Worm (Caenorhabditis elegans) whole organism, L1 larva: ENCODE results near the gene str-165.

Experiments
- C04F5.9 ChIP-seq: sonication (generic microtip); optimal IDR thresholded peaks from 2 replicates; lab custom pipeline; 2016; ENCODE audit warnings: missing genetic modification characterization, missing compliant biosample characterization
- C16A3.4 ChIP-seq: fragments of 150-350 bp; optimal IDR thresholded peaks from 2 replicates; lab custom pipeline; 2014; ENCODE audit warnings: missing biosample characterization, missing genetic modification characterization
- alr-1 ChIP-seq: fragments of 200-800 bp; sonication (Bioruptor generic); optimal IDR thresholded peaks from 2 replicates; lab custom pipeline; 2018; ENCODE audit warnings: borderline replicate concordance, mild to moderate bottlenecking, missing genetic modification characterization, missing compliant biosample characterization
- blmp-1 ChIP-seq: fragments of 150-350 bp; optimal IDR thresholded peaks from 2 replicates; lab custom pipeline; 2014; ENCODE audit warnings: missing biosample characterization, missing genetic modification characterization
- ceh-63 ChIP-seq: fragments of 200-800 bp; sonication (Bioruptor generic); optimal IDR thresholded peaks from 2 replicates; lab custom pipeline; 2018; ENCODE audit warnings: mild to moderate bottlenecking, missing genetic modification characterization, missing compliant biosample characterization
- ceh-82 ChIP-seq, 3 experiments: fragments of 150-350 bp in 1 of 3; sonication (generic microtip) in 2 of 3; optimal IDR thresholded peaks; 2 replicates each; lab custom pipeline; 2014 to 2017; ENCODE audit warnings: missing biosample characterization in 3 of 3, missing genetic modification characterization in 3 of 3
- ceh-88 ChIP-seq: fragments of 200-800 bp; sonication (Bioruptor generic); IDR thresholded peaks from 2 replicates; pipeline ENCODE4 v1.3.6; 2022; ENCODE audit warnings: missing genetic modification characterization, missing compliant biosample characterization
- ces-1 ChIP-seq: fragments of 150-350 bp; optimal IDR thresholded peaks from 2 replicates; lab custom pipeline; 2014; ENCODE audit warnings: missing biosample characterization, missing genetic modification reagents, missing genetic modification characterization
- dpl-1 ChIP-seq, 3 experiments: fragments of 150-350 bp in 2 of 3; sonication (generic microtip) in 1 of 3; optimal IDR thresholded peaks; 2 replicates each; lab custom pipeline; 2014 to 2017; ENCODE audit warnings: missing biosample characterization in 3 of 3, missing genetic modification characterization in 3 of 3, missing genetic modification reagents in 3 of 3
- dsc-1 ChIP-seq: sonication (generic microtip); optimal IDR thresholded peaks from 2 replicates; lab custom pipeline; 2016; ENCODE audit warnings: mild to moderate bottlenecking, missing genetic modification characterization, missing compliant biosample characterization
- egl-13 ChIP-seq: sonication (generic microtip); optimal IDR thresholded peaks from 2 replicates; lab custom pipeline; 2016; ENCODE audit warnings: missing genotype, missing genetic modification reagents, missing genetic modification characterization, missing compliant biosample characterization
- elt-2 ChIP-seq: sonication (generic microtip); optimal IDR thresholded peaks from 2 replicates; lab custom pipeline; 2016; ENCODE audit warnings: missing genetic modification characterization, mild to moderate bottlenecking, inconsistent platforms, missing compliant biosample characterization, missing genetic modification reagents
- elt-3 ChIP-seq, 6 experiments: fragments of 150-350 bp in 1 of 6; sonication (generic microtip); optimal IDR thresholded peaks; 2 replicates each; lab custom pipeline; 2017 to 2018; ENCODE audit warnings: missing biosample characterization in 6 of 6, missing genetic modification characterization in 6 of 6, inconsistent platforms in 1 of 6
- fkh-8 ChIP-seq: sonication (generic microtip); optimal IDR thresholded peaks from 2 replicates; lab custom pipeline; 2016; ENCODE audit warnings: mild to moderate bottlenecking, missing genetic modification characterization, missing compliant biosample characterization
- fos-1 ChIP-seq: fragments of 150-350 bp; optimal IDR thresholded peaks from 2 replicates; lab custom pipeline; 2014; ENCODE audit warnings: missing biosample characterization, missing genetic modification characterization
- grh-1 ChIP-seq: fragments of 200-800 bp; sonication (Bioruptor generic); IDR thresholded peaks from 2 replicates; pipeline ENCODE4 v1.3.6; 2022; ENCODE audit warnings: missing genetic modification reagents, missing genetic modification characterization, missing compliant biosample characterization
- hlh-17 ChIP-seq: fragments of 200-800 bp; sonication (Bioruptor generic); optimal IDR thresholded peaks from 2 replicates; lab custom pipeline; 2018; ENCODE audit warnings: missing genetic modification characterization, mild to moderate bottlenecking, missing compliant biosample characterization, moderate library complexity, borderline replicate concordance
- hlh-4 ChIP-seq: sonication (generic microtip); optimal IDR thresholded peaks from 2 replicates; lab custom pipeline; 2016; ENCODE audit warnings: mild to moderate bottlenecking, missing genetic modification characterization, missing compliant biosample characterization
- hpl-2 ChIP-seq: fragments of 150-350 bp; optimal IDR thresholded peaks from 2 replicates; lab custom pipeline; 2014; ENCODE audit warnings: missing biosample characterization, missing genetic modification reagents, missing genetic modification characterization
- irx-1 ChIP-seq: sonication (generic microtip); optimal IDR thresholded peaks from 2 replicates; lab custom pipeline; 2016; ENCODE audit warnings: missing genetic modification characterization, missing compliant biosample characterization
- isw-1 ChIP-seq: fragments of 200-800 bp; sonication (Bioruptor generic); IDR thresholded peaks from 2 replicates; pipeline ENCODE4 v1.3.6; 2022; ENCODE audit warnings: missing genetic modification characterization, missing compliant biosample characterization
- jun-1 ChIP-seq: fragments of 150-350 bp; optimal IDR thresholded peaks from 2 replicates; lab custom pipeline; 2014; ENCODE audit warnings: missing biosample characterization, missing genetic modification reagents, missing genetic modification characterization
- lin-13 ChIP-seq: fragments of 150-350 bp; optimal IDR thresholded peaks from 2 replicates; lab custom pipeline; 2014; ENCODE audit warnings: missing biosample characterization, missing genetic modification reagents, missing genetic modification characterization
- lin-15B ChIP-seq: fragments of 150-350 bp; sonication (generic microtip); optimal IDR thresholded peaks from 3 replicates; lab custom pipeline; 2014; ENCODE audit warnings: missing biosample characterization, missing genetic modification characterization
- lin-35 ChIP-seq, 2 experiments: fragments of 150-350 bp; optimal IDR thresholded peaks; 2 replicates each; lab custom pipeline; 2014; ENCODE audit warnings: missing biosample characterization in 2 of 2, missing genetic modification characterization in 2 of 2, missing genetic modification reagents in 2 of 2
- lir-3 ChIP-seq: sonication (generic microtip); optimal IDR thresholded peaks from 2 replicates; lab custom pipeline; 2016; ENCODE audit warnings: mild to moderate bottlenecking, missing genetic modification characterization, moderate library complexity, missing compliant biosample characterization; ENCODE audit not compliant: poor library complexity
- lsy-2 ChIP-seq, 2 experiments: fragments of 150-350 bp; optimal IDR thresholded peaks; 2 replicates each; lab custom pipeline; 2014; ENCODE audit warnings: missing biosample characterization in 2 of 2, missing genetic modification characterization in 2 of 2
- mab-9 ChIP-seq: fragments of 200-800 bp; sonication (Bioruptor generic); IDR thresholded peaks from 2 replicates; pipeline ENCODE4 v1.3.6; 2022; ENCODE audit warnings: missing genetic modification reagents, missing genetic modification characterization, missing compliant biosample characterization
- mdl-1 ChIP-seq, 2 experiments: fragments of 150-350 bp; optimal IDR thresholded peaks; 2 replicates each; lab custom pipeline; 2014 to 2017; ENCODE audit warnings: missing biosample characterization in 2 of 2, missing genetic modification characterization in 2 of 2, inconsistent platforms in 1 of 2
- mef-2 ChIP-seq: fragments of 150-350 bp; optimal IDR thresholded peaks from 2 replicates; lab custom pipeline; 2014; ENCODE audit warnings: missing biosample characterization, missing genetic modification characterization
- mep-1 ChIP-seq: fragments of 150-350 bp; optimal IDR thresholded peaks from 2 replicates; lab custom pipeline; 2014; ENCODE audit warnings: missing biosample characterization, missing genetic modification characterization
- nhr-12 ChIP-seq: sonication (generic microtip); optimal IDR thresholded peaks from 2 replicates; lab custom pipeline; 2017; ENCODE audit warnings: missing biosample characterization, missing genetic modification characterization
- nhr-19 ChIP-seq: fragments of 200-800 bp; sonication (Bioruptor generic); conservative IDR thresholded peaks from 2 replicates; pipeline ENCODE4 v1.3.6; 2022; ENCODE audit warnings: missing genetic modification characterization, missing compliant biosample characterization
- nhr-28 ChIP-seq: fragments of 150-350 bp; optimal IDR thresholded peaks from 2 replicates; lab custom pipeline; 2014; ENCODE audit warnings: missing biosample characterization, missing genetic modification characterization
- nhr-47 ChIP-seq: sonication (generic microtip); optimal IDR thresholded peaks from 2 replicates; lab custom pipeline; 2016; ENCODE audit warnings: mild to moderate bottlenecking, missing genetic modification characterization, moderate library complexity, missing compliant biosample characterization
- nhr-76 ChIP-seq: sonication (generic microtip); optimal IDR thresholded peaks from 2 replicates; lab custom pipeline; 2017; ENCODE audit warnings: missing biosample characterization, missing genetic modification characterization
- nhr-77 ChIP-seq: fragments of 150-350 bp; optimal IDR thresholded peaks from 2 replicates; lab custom pipeline; 2014; ENCODE audit warnings: missing biosample characterization, missing genetic modification characterization
- nhr-84 ChIP-seq: sonication (generic microtip); optimal IDR thresholded peaks from 2 replicates; lab custom pipeline; 2017; ENCODE audit warnings: missing biosample characterization, missing genetic modification characterization
- nhr-90 ChIP-seq: sonication (generic microtip); optimal IDR thresholded peaks from 2 replicates; lab custom pipeline; 2016; ENCODE audit warnings: mild to moderate bottlenecking, missing genetic modification characterization, missing compliant biosample characterization; ENCODE audit not compliant: poor library complexity
- pag-3 ChIP-seq: sonication (generic microtip); optimal IDR thresholded peaks from 2 replicates; lab custom pipeline; 2017; ENCODE audit warnings: missing genetic modification characterization, mild to moderate bottlenecking, missing compliant biosample characterization, antibody characterized with exemption, borderline replicate concordance; ENCODE audit not compliant: insufficient read depth
- pax-3 ChIP-seq: fragments of 200-800 bp; sonication (Bioruptor generic); optimal IDR thresholded peaks from 2 replicates; lab custom pipeline; 2018; ENCODE audit warnings: mild to moderate bottlenecking, missing genetic modification characterization, moderate library complexity, missing compliant biosample characterization
- skn-1 ChIP-seq: fragments of 150-350 bp; optimal IDR thresholded peaks from 2 replicates; lab custom pipeline; 2014; ENCODE audit warnings: missing biosample characterization, missing genetic modification characterization
- sox-4 ChIP-seq: sonication (generic microtip); optimal IDR thresholded peaks from 2 replicates; lab custom pipeline; 2016; ENCODE audit warnings: missing genetic modification characterization, missing compliant biosample characterization
- sup-37 ChIP-seq: fragments of 200-800 bp; sonication (Bioruptor generic); optimal IDR thresholded peaks from 2 replicates; lab custom pipeline; 2018; ENCODE audit warnings: mild to moderate bottlenecking, missing genetic modification characterization, missing compliant biosample characterization
- tbx-2 ChIP-seq: sonication (generic microtip); optimal IDR thresholded peaks from 2 replicates; lab custom pipeline; 2016; ENCODE audit warnings: missing genetic modification characterization, missing compliant biosample characterization
- tlp-1 ChIP-seq: fragments of 150-350 bp; optimal IDR thresholded peaks from 2 replicates; lab custom pipeline; 2014; ENCODE audit warnings: missing biosample characterization, missing genetic modification characterization
- unc-130 ChIP-seq: fragments of 150-350 bp; optimal IDR thresholded peaks from 2 replicates; lab custom pipeline; 2017; ENCODE audit warnings: missing biosample characterization, missing genetic modification characterization, inconsistent platforms
- unc-30 ChIP-seq: sonication (generic microtip); optimal IDR thresholded peaks from 2 replicates; lab custom pipeline; 2017; ENCODE audit warnings: missing biosample characterization, missing genetic modification characterization
- unc-86 ChIP-seq: sonication (generic microtip); optimal IDR thresholded peaks from 2 replicates; lab custom pipeline; 2016; ENCODE audit warnings: missing genetic modification characterization, missing compliant biosample characterization
- vab-15 ChIP-seq: sonication (generic microtip); optimal IDR thresholded peaks from 2 replicates; lab custom pipeline; 2017; ENCODE audit warnings: missing genotype, mild to moderate bottlenecking, missing genetic modification characterization, missing compliant biosample characterization
- zag-1 ChIP-seq: fragments of 150-350 bp; optimal IDR thresholded peaks from 2 replicates; lab custom pipeline; 2014; ENCODE audit warnings: missing biosample characterization, missing genetic modification characterization
- zip-4 ChIP-seq: fragments of 200-800 bp; sonication (Bioruptor generic); optimal IDR thresholded peaks from 2 replicates; lab custom pipeline; 2018; ENCODE audit warnings: mild to moderate bottlenecking, missing genetic modification characterization, moderate library complexity, missing compliant biosample characterization
- ztf-4 ChIP-seq: fragments of 150-350 bp; optimal IDR thresholded peaks from 2 replicates; lab custom pipeline; 2014; ENCODE audit warnings: missing biosample characterization, missing genetic modification characterization

str-165 gene

DNA sequence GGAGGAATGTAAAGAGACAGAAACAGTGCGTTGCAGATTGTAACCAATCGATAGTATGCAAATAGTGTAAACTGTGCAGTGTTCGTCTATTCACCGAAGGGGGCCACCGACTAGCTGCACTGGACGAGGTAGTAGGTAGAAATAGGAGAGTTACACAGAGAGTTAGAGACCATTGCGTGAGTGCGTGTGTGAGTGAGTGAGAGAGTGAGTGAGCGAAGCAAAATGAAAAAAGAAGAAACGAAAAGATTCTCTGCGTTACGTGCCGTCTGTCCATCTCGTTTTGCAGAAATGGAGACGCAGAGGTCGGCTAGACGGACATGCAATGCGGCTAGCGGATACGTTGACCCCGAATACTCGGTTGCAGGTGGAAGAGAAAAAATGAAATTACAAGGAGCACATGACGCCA, 22.4 kb upstream of the str-165 start (continued):
- no peak for TF ChIP-seq elt-3 (tag; optimal IDR thresholded peaks at IDR 0.05; lab: Kevin White, UChicago)
- TF ChIP-seq irx-1 (tag; lab: Kevin White, UChicago), result no peak
- no peak for TF ChIP-seq hpl-2
- TF ChIP-seq nhr-90 (tag; lab: Kevin White, UChicago), result no peak
- TF ChIP-seq pax-3 (tag; lab: Kevin White, UChicago), result no peak
- no peak for TF ChIP-seq alr-1 (tag; lab: Kevin White, UChicago)
- TF ChIP-seq C16A3.4 (tag; lab: Kevin White, UChicago), result peak; percentile 51
- no peak for TF ChIP-seq zip-4
- TF ChIP-seq mab-9 (GFP tag; lab: Robert Waterston, UW), result no peak
- no peak for TF ChIP-seq nhr-84 (tag; lab: Kevin White, UChicago)
- peak; percentile 83 for TF ChIP-seq mep-1
- peak; percentile 47 for TF ChIP-seq nhr-19
- TF ChIP-seq tlp-1 (tag; lab: Kevin White, UChicago), result no peak
- no peak for TF ChIP-seq C04F5.9 (tag; lab: Kevin White, UChicago)
- TF ChIP-seq ces-1 (GFP tag; lab: Kevin White, UChicago), result no peak
- TF ChIP-seq nhr-77 (tag; lab: Kevin White, UChicago), result peak; percentile 47
- TF ChIP-seq ztf-4 (tag; lab: Kevin White, UChicago), result no peak
- TF ChIP-seq jun-1 (tag; lab: Kevin White, UChicago), result peak; percentile 61
- TF ChIP-seq lsy-2 (tag; optimal IDR thresholded peaks at IDR 0.05; lab: Kevin White, UChicago), result peak; percentile 30 to 73
- TF ChIP-seq sox-4 (tag; lab: Kevin White, UChicago), result no peak
- no peak for TF ChIP-seq lin-15B (tag; lab: Kevin White, UChicago)
- TF ChIP-seq mef-2 (tag; lab: Kevin White, UChicago), result no peak
- TF ChIP-seq fos-1 (tag; lab: Kevin White, UChicago), result peak; percentile 56
- TF ChIP-seq ceh-63, result no peak
- no peak for TF ChIP-seq unc-30 (tag; lab: Kevin White, UChicago)
- no peak for TF ChIP-seq sup-37
- TF ChIP-seq zag-1, result no peak
- TF ChIP-seq nhr-28 (tag; lab: Kevin White, UChicago), result no peak
- TF ChIP-seq pag-3, result no peak
- peak; percentile 55 for TF ChIP-seq tbx-2 (tag; lab: Kevin White, UChicago)
- TF ChIP-seq nhr-76 (tag; lab: Kevin White, UChicago), result no peak
- no peak for TF ChIP-seq elt-2 (tag; lab: Kevin White, UChicago)
- TF ChIP-seq fkh-8 (tag; lab: Kevin White, UChicago), result peak; percentile 67
- TF ChIP-seq nhr-12, result no peak
- no peak for TF ChIP-seq unc-130 (tag; lab: Kevin White, UChicago)
- peak in 2 of 3 experiments; percentile 39 to 61 for TF ChIP-seq dpl-1 (GFP tag; optimal IDR thresholded peaks at IDR 0.05; lab: Kevin White, UChicago)
- TF ChIP-seq nhr-47 (tag; lab: Kevin White, UChicago), result peak; percentile 61
- TF ChIP-seq blmp-1 (tag; lab: Kevin White, UChicago), result peak; percentile 64
- TF ChIP-seq hlh-4 (tag; lab: Kevin White, UChicago), result no peak
- TF ChIP-seq lin-13 (GFP tag; lab: Kevin White, UChicago), result peak; percentile 53
- TF ChIP-seq mdl-1 (tag; optimal IDR thresholded peaks at IDR 0.05; lab: Kevin White, UChicago), result peak in 1 of 2 experiments; percentile 68
- TF ChIP-seq vab-15 (tag; lab: Kevin White, UChicago), result no peak
- no peak for TF ChIP-seq ceh-88 (GFP tag; lab: Robert Waterston, UW)
- TF ChIP-seq unc-86, result peak; percentile 3
- no peak for TF ChIP-seq egl-13
- TF ChIP-seq isw-1 (GFP tag; lab: Robert Waterston, UW), result no peak
- TF ChIP-seq dsc-1 (tag; lab: Kevin White, UChicago), result peak; percentile 14
- peak; percentile 57 to 67 for TF ChIP-seq lin-35 (GFP tag; optimal IDR thresholded peaks at IDR 0.05; lab: Kevin White, UChicago)
- TF ChIP-seq ceh-82 (tag; optimal IDR thresholded peaks at IDR 0.05; lab: Kevin White, UChicago), result peak; percentile 8 to 71 (median 45)
- no peak for TF ChIP-seq lir-3 (tag; lab: Kevin White, UChicago)
- peak; percentile 8 for TF ChIP-seq skn-1 (tag; lab: Kevin White, UChicago)
- no peak for TF ChIP-seq grh-1 (GFP tag; lab: Robert Waterston, UW)
- no peak for TF ChIP-seq hlh-17 (GFP tag; lab: Kevin White, UChicago)
